Worm (Caenorhabditis elegans) whole organism, late embryonic: ENCODE results near the gene C34E10.12.

Experiments
- K09A11.1 ChIP-seq: sonication (generic microtip); optimal IDR thresholded peaks from 2 replicates; lab custom pipeline; 2017; ENCODE audit warnings: antibody characterized with exemption, mild to moderate bottlenecking, missing genetic modification characterization, missing compliant biosample characterization; ENCODE audit not compliant: insufficient read depth
- T23F11.4 ChIP-seq: fragments of 200-800 bp; sonication (Bioruptor generic); optimal IDR thresholded peaks from 2 replicates; lab custom pipeline; 2018; ENCODE audit warnings: mild to moderate bottlenecking, missing genetic modification characterization, missing compliant biosample characterization
- ahr-1 ChIP-seq: sonication (generic microtip); optimal IDR thresholded peaks from 2 replicates; lab custom pipeline; 2016; ENCODE audit warnings: missing genetic modification characterization, missing compliant biosample characterization
- ceh-18 ChIP-seq: sonication (generic microtip); optimal IDR thresholded peaks from 2 replicates; lab custom pipeline; 2016; ENCODE audit warnings: missing genetic modification characterization, missing compliant biosample characterization
- ceh-2 ChIP-seq: sonication (generic microtip); optimal IDR thresholded peaks from 2 replicates; lab custom pipeline; 2016; ENCODE audit warnings: missing genotype, missing genetic modification characterization, missing compliant biosample characterization
- ceh-22 ChIP-seq: sonication (generic microtip); optimal IDR thresholded peaks from 2 replicates; lab custom pipeline; 2017; ENCODE audit warnings: missing biosample characterization, missing genetic modification characterization
- ceh-24 ChIP-seq: sonication (generic microtip); optimal IDR thresholded peaks from 2 replicates; lab custom pipeline; 2016; ENCODE audit warnings: mild to moderate bottlenecking, missing genetic modification characterization, missing compliant biosample characterization
- ceh-30 ChIP-seq: fragments of 150-350 bp; optimal IDR thresholded peaks from 2 replicates; lab custom pipeline; 2014; ENCODE audit warnings: missing biosample characterization, missing genetic modification characterization
- ceh-45 ChIP-seq: fragments of 200-800 bp; sonication (Bioruptor generic); IDR thresholded peaks from 2 replicates; pipeline ENCODE4 v1.3.6; 2022; ENCODE audit warnings: missing genetic modification reagents, missing genetic modification characterization, missing compliant biosample characterization
- ceh-6 ChIP-seq: fragments of 200-800 bp; sonication (Bioruptor generic); optimal IDR thresholded peaks from 2 replicates; lab custom pipeline; 2018; ENCODE audit warnings: mild to moderate bottlenecking, missing genetic modification characterization, missing compliant biosample characterization
- dmd-4 ChIP-seq: sonication (generic microtip); optimal IDR thresholded peaks from 2 replicates; lab custom pipeline; 2016; ENCODE audit warnings: borderline replicate concordance, missing genetic modification characterization, missing compliant biosample characterization
- dve-1 ChIP-seq: sonication (generic microtip); optimal IDR thresholded peaks from 2 replicates; lab custom pipeline; 2017; ENCODE audit warnings: antibody characterized with exemption, mild to moderate bottlenecking, missing genetic modification characterization, missing compliant biosample characterization
- elt-2 ChIP-seq: sonication (generic microtip); optimal IDR thresholded peaks from 2 replicates; lab custom pipeline; 2016; ENCODE audit warnings: missing genetic modification reagents, missing genetic modification characterization, missing compliant biosample characterization
- fax-1 ChIP-seq: sonication (generic microtip); optimal IDR thresholded peaks from 2 replicates; lab custom pipeline; 2016; ENCODE audit warnings: missing genotype, missing genetic modification characterization, missing compliant biosample characterization
- fkh-10 ChIP-seq: fragments of 150-350 bp; optimal IDR thresholded peaks from 2 replicates; lab custom pipeline; 2014; ENCODE audit warnings: missing biosample characterization, missing genetic modification reagents, missing genetic modification characterization
- fkh-6 ChIP-seq: sonication (generic microtip); optimal IDR thresholded peaks from 2 replicates; lab custom pipeline; 2016; ENCODE audit warnings: missing genetic modification characterization, missing compliant biosample characterization
- gmeb-2 ChIP-seq: sonication (generic microtip); optimal IDR thresholded peaks from 2 replicates; lab custom pipeline; 2016; ENCODE audit warnings: missing genetic modification characterization, inconsistent platforms, missing compliant biosample characterization
- hlh-13 ChIP-seq: fragments of 200-800 bp; sonication (Bioruptor generic); optimal IDR thresholded peaks from 2 replicates; lab custom pipeline; 2018; ENCODE audit warnings: mild to moderate bottlenecking, missing genetic modification characterization, missing compliant biosample characterization
- hlh-30 ChIP-seq: sonication (generic microtip); optimal IDR thresholded peaks from 2 replicates; lab custom pipeline; 2017; ENCODE audit warnings: antibody characterized with exemption, missing genetic modification characterization, missing compliant biosample characterization; ENCODE audit not compliant: insufficient read depth
- hlh-8 ChIP-seq: sonication (generic microtip); optimal IDR thresholded peaks from 2 replicates; lab custom pipeline; 2016; ENCODE audit warnings: missing genotype, missing genetic modification characterization, missing compliant biosample characterization
- lin-11 ChIP-seq: fragments of 200-800 bp; sonication (Bioruptor generic); optimal IDR thresholded peaks from 2 replicates; lab custom pipeline; 2018; ENCODE audit warnings: mild to moderate bottlenecking, missing genetic modification characterization, missing compliant biosample characterization
- madf-2 ChIP-seq: sonication (generic microtip); optimal IDR thresholded peaks from 2 replicates; lab custom pipeline; 2017; ENCODE audit warnings: missing genetic modification characterization, missing compliant biosample characterization
- nhr-11 ChIP-seq: fragments of 150-350 bp; optimal IDR thresholded peaks from 2 replicates; lab custom pipeline; 2014; ENCODE audit warnings: missing biosample characterization, missing genetic modification characterization
- odd-2 ChIP-seq: sonication (generic microtip); optimal IDR thresholded peaks from 2 replicates; lab custom pipeline; 2017; ENCODE audit warnings: antibody characterized with exemption, mild to moderate bottlenecking, missing genetic modification characterization, missing compliant biosample characterization
- pat-9 ChIP-seq: fragments of 200-800 bp; sonication (Bioruptor generic); optimal IDR thresholded peaks from 2 replicates; lab custom pipeline; 2018; ENCODE audit warnings: mild to moderate bottlenecking, missing genetic modification characterization, moderate library complexity, missing compliant biosample characterization
- ref-2 ChIP-seq: sonication (generic microtip); optimal IDR thresholded peaks from 2 replicates; lab custom pipeline; 2016; ENCODE audit warnings: missing genetic modification characterization, missing compliant biosample characterization
- sox-2 ChIP-seq: fragments of 200-800 bp; sonication (Bioruptor generic); IDR thresholded peaks from 2 replicates; pipeline ENCODE4 v1.3.6; 2022; ENCODE audit warnings: missing genetic modification reagents, missing genetic modification characterization, missing compliant biosample characterization
- syd-9 ChIP-seq: sonication (generic microtip); optimal IDR thresholded peaks from 2 replicates; lab custom pipeline; 2016; ENCODE audit warnings: mild to moderate bottlenecking, missing genetic modification characterization, moderate library complexity, missing compliant biosample characterization
- ttx-3 ChIP-seq: sonication (generic microtip); optimal IDR thresholded peaks from 2 replicates; lab custom pipeline; 2016; ENCODE audit warnings: missing genetic modification reagents, missing genetic modification characterization, missing compliant biosample characterization
- unc-3 ChIP-seq, 2 experiments: fragments of 200-800 bp in 1 of 2; sonication (Bioruptor generic) in 1 of 2; sonication (generic microtip) in 1 of 2; conservative IDR thresholded peaks in 1 of 2; optimal IDR thresholded peaks in 1 of 2; 2 replicates each; pipeline versions ENCODE4 v1.3.6 to Lab custom; 2016 to 2022; ENCODE audit warnings: missing compliant biosample characterization in 2 of 2, missing genetic modification characterization in 2 of 2, missing genetic modification reagents in 1 of 2
- unc-42 ChIP-seq: sonication (generic microtip); optimal IDR thresholded peaks from 2 replicates; lab custom pipeline; 2016; ENCODE audit warnings: missing genotype, missing genetic modification characterization, missing compliant biosample characterization
- unc-55 ChIP-seq: sonication (generic microtip); optimal IDR thresholded peaks from 2 replicates; lab custom pipeline; 2017; ENCODE audit warnings: missing biosample characterization, missing genetic modification reagents, missing genetic modification characterization
- unc-86 ChIP-seq: sonication (generic microtip); optimal IDR thresholded peaks from 2 replicates; lab custom pipeline; 2016; ENCODE audit warnings: missing genetic modification characterization, missing compliant biosample characterization
- zip-5 ChIP-seq: sonication (generic microtip); optimal IDR thresholded peaks from 2 replicates; lab custom pipeline; 2016; ENCODE audit warnings: missing genetic modification characterization, missing compliant biosample characterization

The C34E10.12 gene

DNA sequence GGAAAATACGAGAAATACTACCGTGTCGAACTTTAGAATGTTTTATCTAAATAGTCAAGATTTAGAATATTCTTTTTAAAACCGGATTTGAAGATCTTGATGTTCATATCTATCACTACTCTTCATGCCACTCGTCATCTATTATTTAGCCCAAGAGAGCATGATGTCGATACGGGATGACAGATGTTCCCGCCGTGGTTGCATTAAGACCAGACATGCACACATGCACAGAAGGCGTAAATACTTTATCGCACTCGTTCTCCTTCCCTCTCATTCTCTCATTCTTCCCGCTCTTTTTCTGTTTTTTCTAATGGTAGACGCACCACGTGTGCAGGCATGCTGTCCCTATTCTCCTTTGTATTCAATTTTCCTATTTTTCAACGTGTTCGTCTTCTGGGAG, 44.3 kb downstream of the C34E10.12 start:
- TF ChIP-seq unc-86 (no peak), hlh-30 (peak; percentile 50), unc-42 (tag; lab: Kevin White, UChicago) (peak; percentile 33), hlh-8 (tag; lab: Kevin White, UChicago) (peak; percentile 40)

DNA sequence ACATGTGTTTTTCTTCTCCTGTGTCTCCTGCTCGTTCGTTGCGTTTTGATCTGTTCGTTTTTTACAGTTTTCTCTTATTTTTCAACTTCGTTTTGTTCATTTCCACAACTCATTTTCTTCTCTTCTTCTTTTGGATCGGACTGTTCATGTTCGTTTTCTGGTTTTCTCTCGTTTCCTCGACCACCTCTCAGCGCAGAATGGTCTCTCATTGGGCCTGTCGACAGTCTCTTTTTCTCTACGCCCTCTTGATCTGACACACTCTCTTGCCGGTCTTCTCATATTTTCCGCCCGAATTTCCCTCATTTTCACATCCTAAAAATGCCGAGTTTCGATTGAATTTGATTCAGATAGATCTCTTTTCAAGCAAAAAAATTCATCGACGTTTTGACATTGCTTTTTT, 46.0 kb downstream of the C34E10.12 start:
- TF ChIP-seq ceh-24 (tag; lab: Kevin White, UChicago): no peak
- TF ChIP-seq fkh-6 (tag; lab: Kevin White, UChicago): no peak
- TF ChIP-seq unc-86: no peak
- TF ChIP-seq sox-2 (GFP tag; lab: Robert Waterston, UW): no peak
- TF ChIP-seq unc-42 (tag; lab: Kevin White, UChicago): no peak
- TF ChIP-seq ceh-18 (tag; lab: Kevin White, UChicago): no peak
- TF ChIP-seq unc-55 (GFP tag; lab: Kevin White, UChicago): no peak
- no peak for TF ChIP-seq nhr-11 (tag; lab: Kevin White, UChicago)
- no peak for TF ChIP-seq ahr-1 (tag; lab: Kevin White, UChicago)
- TF ChIP-seq pat-9 (tag; lab: Kevin White, UChicago): no peak
- TF ChIP-seq madf-2 (tag; lab: Kevin White, UChicago): no peak
- TF ChIP-seq ceh-22 (tag; lab: Kevin White, UChicago): no peak
- TF ChIP-seq ceh-30: no peak
- no peak for TF ChIP-seq odd-2
- TF ChIP-seq fkh-10 (GFP tag; lab: Kevin White, UChicago): no peak
- no peak for TF ChIP-seq unc-3 (GFP tag; conservative IDR thresholded peaks at IDR 0.05; lab: Robert Waterston, UW)
- TF ChIP-seq unc-3 (tag; optimal IDR thresholded peaks at IDR 0.05; lab: Kevin White, UChicago): no peak
- no peak for TF ChIP-seq ref-2 (tag; lab: Kevin White, UChicago)
- TF ChIP-seq dve-1: no peak
- no peak for TF ChIP-seq lin-11 (tag; lab: Kevin White, UChicago)

DNA sequence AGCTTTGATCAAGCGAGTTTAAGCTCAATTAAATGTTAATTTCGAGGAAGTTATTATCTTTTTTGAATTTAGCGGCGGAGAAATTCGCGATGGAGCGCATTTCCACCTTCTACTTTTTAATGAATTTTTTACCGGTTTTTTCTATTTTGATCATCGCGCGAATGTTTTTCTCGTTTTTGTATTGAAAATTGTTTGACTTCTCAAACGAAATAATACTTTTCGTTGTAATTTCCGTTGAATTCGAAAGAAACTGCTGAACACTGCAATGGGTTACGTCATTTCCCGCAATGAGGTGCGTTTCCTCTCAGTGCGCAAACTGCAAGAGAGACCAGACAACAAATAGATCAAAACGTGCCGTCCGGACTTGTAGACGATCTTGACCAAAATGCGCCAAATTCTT, 46.5 kb downstream of the C34E10.12 start:
- no peak for TF ChIP-seq zip-5
- TF ChIP-seq fkh-6 (tag; lab: Kevin White, UChicago): no peak
- no peak for TF ChIP-seq hlh-13 (GFP tag; lab: Kevin White, UChicago)

DNA sequence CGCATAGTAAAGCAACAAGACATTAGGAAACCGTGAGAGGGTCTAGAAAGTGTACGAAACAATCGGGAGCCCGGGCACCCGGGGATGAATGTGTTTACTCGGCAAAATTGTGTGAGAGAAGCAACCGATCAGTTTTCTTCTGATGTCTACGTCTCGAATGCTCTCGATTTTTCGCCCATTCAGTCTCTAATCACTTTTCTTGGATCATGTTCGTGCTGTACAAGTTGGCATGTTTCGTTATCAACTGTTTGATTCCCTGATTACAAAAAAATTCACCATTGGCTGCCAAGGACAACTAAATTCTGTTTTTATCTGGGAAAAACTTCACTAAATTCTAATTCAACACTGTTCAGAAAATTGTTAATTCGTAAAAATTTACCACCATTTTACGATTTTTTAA, 47.1 kb downstream of the C34E10.12 start:
- TF ChIP-seq ceh-45 (no peak), ttx-3 (tag; lab: Kevin White, UChicago) (no peak), dve-1 (no peak), dmd-4 (tag; lab: Kevin White, UChicago) (no peak), unc-3 (GFP tag; conservative IDR thresholded peaks at IDR 0.05; lab: Robert Waterston, UW) (no peak), unc-3 (tag; optimal IDR thresholded peaks at IDR 0.05; lab: Kevin White, UChicago) (no peak), sox-2 (GFP tag; lab: Robert Waterston, UW) (no peak), gmeb-2 (tag; lab: Kevin White, UChicago) (no peak), lin-11 (tag; lab: Kevin White, UChicago) (no peak), ceh-2 (tag; lab: Kevin White, UChicago) (no peak), unc-42 (tag; lab: Kevin White, UChicago) (no peak), ceh-6 (GFP tag; lab: Kevin White, UChicago) (no peak), elt-2 (no peak), madf-2 (tag; lab: Kevin White, UChicago) (no peak), syd-9 (tag; lab: Kevin White, UChicago) (no peak), T23F11.4 (GFP tag; lab: Kevin White, UChicago) (no peak), fax-1 (tag; lab: Kevin White, UChicago) (no peak), pat-9 (tag; lab: Kevin White, UChicago) (no peak), K09A11.1 (tag; lab: Kevin White, UChicago) (no peak)
